Worm (Caenorhabditis elegans) whole organism, L1 larva: ENCODE measurements around the gene F35E8.6.

Experiments
- elt-2 ChIP-seq: sonication (generic microtip); optimal IDR thresholded peaks from 2 replicates; lab custom pipeline; 2016; ENCODE audit warnings: missing genetic modification characterization, mild to moderate bottlenecking, inconsistent platforms, missing compliant biosample characterization, missing genetic modification reagents
- lsy-2 ChIP-seq, 2 experiments: fragments of 150-350 bp; optimal IDR thresholded peaks; 2 replicates each; lab custom pipeline; 2014; ENCODE audit warnings: missing biosample characterization in 2 of 2, missing genetic modification characterization in 2 of 2
- nhr-237 ChIP-seq: fragments of 150-350 bp; optimal IDR thresholded peaks from 2 replicates; lab custom pipeline; 2014; ENCODE audit warnings: missing biosample characterization, missing genetic modification characterization
- nhr-76 ChIP-seq: sonication (generic microtip); optimal IDR thresholded peaks from 2 replicates; lab custom pipeline; 2017; ENCODE audit warnings: missing biosample characterization, missing genetic modification characterization
- pax-3 ChIP-seq: fragments of 200-800 bp; sonication (Bioruptor generic); optimal IDR thresholded peaks from 2 replicates; lab custom pipeline; 2018; ENCODE audit warnings: mild to moderate bottlenecking, missing genetic modification characterization, moderate library complexity, missing compliant biosample characterization
- swsn-7 ChIP-seq: sonication (generic microtip); optimal IDR thresholded peaks from 2 replicates; lab custom pipeline; 2016; ENCODE audit warnings: missing genetic modification characterization, missing compliant biosample characterization
- tbx-2 ChIP-seq: sonication (generic microtip); optimal IDR thresholded peaks from 2 replicates; lab custom pipeline; 2016; ENCODE audit warnings: missing genetic modification characterization, missing compliant biosample characterization

DNA sequence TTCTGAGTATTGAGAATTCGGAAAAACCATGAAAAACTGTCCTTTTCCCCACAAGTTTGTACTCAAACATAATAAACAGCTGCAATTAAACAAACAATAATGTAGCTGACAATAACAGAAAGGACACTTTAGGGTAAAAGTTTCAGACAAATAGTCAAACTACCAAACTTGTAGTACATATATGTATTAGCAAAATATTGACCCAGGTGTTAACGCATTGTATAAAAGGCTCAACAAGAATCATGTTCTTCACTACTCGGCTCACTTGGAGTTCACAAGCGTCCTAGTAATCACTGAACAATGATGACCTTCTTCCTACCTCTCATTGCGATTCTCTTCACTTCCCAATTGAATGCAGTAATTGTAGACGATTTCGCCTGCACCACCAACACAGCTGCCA lies at the start of gene F35E8.6:
- TF ChIP-seq tbx-2 (tag; lab: Kevin White, UChicago), result no peak
- TF ChIP-seq pax-3, result no peak
- no peak for TF ChIP-seq lsy-2 (tag; optimal IDR thresholded peaks at IDR 0.05; lab: Kevin White, UChicago)
- TF ChIP-seq nhr-237 (tag; lab: Kevin White, UChicago), result no peak
- TF ChIP-seq swsn-7 (tag; lab: Kevin White, UChicago), result no peak
- no peak for TF ChIP-seq nhr-76 (tag; lab: Kevin White, UChicago)
- no peak for TF ChIP-seq elt-2 (tag; lab: Kevin White, UChicago)
